Worm (Caenorhabditis elegans): Measurements from ENCODE around the gene Y37D8A.3.
A peak's percentile ranks its signal among the peaks of the same experiment; 100 is the strongest.

The Y37D8A.3 gene

DNA sequence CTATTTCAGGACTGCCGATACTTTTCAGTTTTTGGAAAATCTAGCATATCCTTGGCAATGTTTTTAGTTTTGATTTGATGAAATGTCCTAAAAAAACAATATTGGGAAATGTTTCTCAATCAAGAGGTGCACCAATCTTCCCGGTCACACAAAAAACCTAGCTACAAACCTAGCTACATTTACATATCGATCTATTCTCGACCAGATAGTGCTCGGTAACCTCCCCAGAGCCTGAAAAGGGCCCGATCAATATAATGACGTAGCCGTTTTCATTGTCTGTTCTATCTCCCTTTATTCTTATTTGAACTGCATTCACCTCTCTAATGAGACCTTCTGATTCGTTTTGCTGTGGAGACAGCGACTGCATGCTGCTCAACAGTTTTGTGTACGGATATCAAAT lies 21.4 kb upstream of the Y37D8A.3 start, which contains the start of gene BE10.3:
BE10.3 (plus strand) TSS at position 301 of the 400 bp plus-strand sequence.
- TF ChIP-seq gmeb-1 (tag; optimal IDR thresholded peaks at IDR 0.05) (no peak), sma-9 (GFP tag; optimal IDR thresholded peaks at IDR 0.05) (no peak), sma-9 (tag; optimal IDR thresholded peaks at IDR 0.05) (no peak)

DNA sequence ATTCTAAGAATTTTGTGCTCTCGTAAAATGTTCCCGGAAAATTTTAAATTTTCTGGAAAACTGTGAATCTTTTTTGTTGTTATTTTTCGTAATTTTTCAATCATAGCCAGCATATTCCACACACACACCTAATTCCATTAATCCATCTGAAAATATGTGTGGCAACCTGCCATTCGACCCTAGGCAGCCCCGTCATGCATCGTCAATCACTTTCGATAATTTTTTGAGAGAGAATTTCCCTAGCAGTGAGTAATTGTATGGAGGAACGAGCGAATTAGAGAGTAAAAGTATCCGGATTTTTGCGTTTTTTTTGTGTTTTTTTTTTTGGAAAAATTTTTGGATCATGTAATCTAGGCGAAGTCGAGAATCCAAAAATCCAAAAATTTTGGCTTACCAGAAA lies 16.0 kb upstream of the Y37D8A.3 start, which contains the start of gene BE10.4:
BE10.4 (plus strand) TSS at position 301 of the 400 bp plus-strand sequence.
- TF ChIP-seq alr-1 (tag; optimal IDR thresholded peaks at IDR 0.05) = no peak
- no peak for TF ChIP-seq nhr-25 (tag; optimal IDR thresholded peaks at IDR 0.05)
- no peak for TF ChIP-seq sma-3 (GFP tag; optimal IDR thresholded peaks at IDR 0.05)
- no peak for TF ChIP-seq ztf-4 (tag; optimal IDR thresholded peaks at IDR 0.05)
- no peak for TF ChIP-seq nhr-11 (tag; optimal IDR thresholded peaks at IDR 0.05)
- TF ChIP-seq mab-5 (tag; optimal IDR thresholded peaks at IDR 0.05) = no peak
- TF ChIP-seq ceh-16 (tag; optimal IDR thresholded peaks at IDR 0.05) = no peak
- no peak for TF ChIP-seq lin-39 (tag; optimal IDR thresholded peaks at IDR 0.05)
- TF ChIP-seq ama-1 (optimal IDR thresholded peaks at IDR 0.05) = no peak

DNA sequence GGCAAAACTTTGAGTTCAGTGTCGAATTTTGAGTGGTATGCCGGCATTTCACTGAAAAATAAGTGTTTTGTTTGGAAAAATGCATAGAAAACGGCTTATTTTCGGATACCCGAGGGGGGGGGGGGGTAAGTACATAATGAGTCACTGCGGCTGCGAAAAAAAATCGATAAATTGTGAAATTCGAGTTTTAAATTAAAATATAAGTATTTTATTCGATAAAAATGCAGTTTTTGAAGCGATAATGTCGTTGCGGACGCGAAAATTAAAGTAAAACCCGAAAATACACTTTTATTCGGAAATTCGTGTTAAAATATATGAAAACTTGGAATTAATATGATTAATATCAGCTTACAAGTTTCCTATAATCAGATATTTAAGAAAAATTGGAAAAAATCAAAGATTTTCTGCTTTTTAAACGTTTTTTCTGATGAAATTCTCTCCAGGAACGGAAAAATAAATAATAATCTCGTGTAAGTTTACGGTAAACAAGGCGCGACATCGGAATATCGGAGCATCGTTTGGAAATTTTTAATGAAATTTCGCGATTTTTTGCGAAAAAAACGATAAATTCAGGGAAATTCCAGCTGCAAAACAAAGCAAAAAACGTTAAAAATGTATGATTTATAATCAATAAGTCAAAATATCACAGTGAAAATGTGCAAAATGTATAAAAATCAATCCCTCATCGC lies 11.0 kb upstream of the Y37D8A.3 start, which contains the start of gene arx-5:
arx-5 (minus strand) TSS at position 51 of the 689 bp plus-strand sequence.
- TF ChIP-seq gmeb-1 (tag; optimal IDR thresholded peaks at IDR 0.05) (peak; percentile 31), ceh-16 (tag; optimal IDR thresholded peaks at IDR 0.05) (no peak), egl-27 (tag; optimal IDR thresholded peaks at IDR 0.05) (no peak), nhr-12 (tag; optimal IDR thresholded peaks at IDR 0.05) (no peak), C34F6.9 (tag; optimal IDR thresholded peaks at IDR 0.05) (peak; percentile 33), ceh-82 (tag; optimal IDR thresholded peaks at IDR 0.05) (no peak), nhr-129 (tag; optimal IDR thresholded peaks at IDR 0.05) (no peak), sem-4 (tag; optimal IDR thresholded peaks at IDR 0.05) (peak; percentile 4), ama-1 (optimal IDR thresholded peaks at IDR 0.05) (peak; percentile 11), nhr-23 (tag; optimal IDR thresholded peaks at IDR 0.05) (no peak), mdl-1 (tag; optimal IDR thresholded peaks at IDR 0.05) (no peak), R02D3.7 (tag; optimal IDR thresholded peaks at IDR 0.05) (peak; percentile 86), lsy-2 (tag; optimal IDR thresholded peaks at IDR 0.05) (peak; percentile 19 to 44), Y55F3AM.14 (GFP tag; optimal IDR thresholded peaks at IDR 0.05) (no peak), F13H6.1 (tag; optimal IDR thresholded peaks at IDR 0.05) (no peak), ztf-1 (GFP tag; conservative IDR thresholded peaks at IDR 0.05) (no peak), unc-55 (GFP tag; optimal IDR thresholded peaks at IDR 0.05) (peak; percentile 32), ztf-11 (tag; optimal IDR thresholded peaks at IDR 0.05) (no peak), nhr-237 (tag; optimal IDR thresholded peaks at IDR 0.05) (no peak)

DNA sequence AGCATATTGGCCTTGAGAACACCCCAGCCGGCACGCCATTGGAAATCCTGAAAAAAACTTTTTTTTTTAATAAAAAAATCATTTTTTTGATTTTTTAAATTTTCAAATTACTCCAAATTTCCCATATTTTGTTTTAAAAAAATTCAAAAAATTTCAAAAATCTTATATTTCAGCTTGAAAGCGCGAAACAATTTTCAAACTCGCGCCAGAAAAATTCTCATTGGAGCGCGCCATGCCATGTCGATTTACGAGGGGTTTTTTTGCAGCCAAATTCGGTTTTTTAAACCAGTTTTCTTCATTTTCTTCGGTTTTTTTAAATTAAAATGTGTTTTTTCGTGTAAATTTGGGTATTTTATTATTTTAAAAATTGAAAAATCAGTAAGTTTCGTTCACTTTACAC lies 10.0 kb upstream of the Y37D8A.3 start:
- TF ChIP-seq Y55F3AM.14 (GFP tag; optimal IDR thresholded peaks at IDR 0.05) (no peak), unc-39 (tag; optimal IDR thresholded peaks at IDR 0.05) (no peak), sma-9 (GFP tag; optimal IDR thresholded peaks at IDR 0.05) (no peak), sma-9 (tag; optimal IDR thresholded peaks at IDR 0.05) (no peak)

DNA sequence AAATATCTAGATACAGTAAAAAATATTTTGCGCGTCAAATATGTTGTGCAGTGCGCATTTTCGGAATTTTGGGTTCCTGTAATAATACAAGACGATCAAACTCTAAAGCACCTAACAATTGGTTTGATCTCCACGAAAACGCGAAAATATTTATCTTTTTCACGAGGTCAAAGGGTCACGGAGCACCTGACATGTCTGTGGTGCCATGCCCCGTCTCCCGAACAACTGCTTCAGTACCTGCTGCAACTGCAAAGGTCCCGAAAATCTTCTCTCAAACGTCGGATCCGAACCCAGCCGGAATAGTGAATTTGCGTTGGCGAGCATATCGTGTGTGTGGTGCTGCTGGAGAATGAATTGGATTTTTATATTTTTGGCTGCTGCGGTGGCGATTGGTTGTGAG lies 9.3 kb upstream of the Y37D8A.3 start, which contains the start of the genes Y37D8A.2 and Y37D8A.25:
Y37D8A.2 (plus strand) TSS at position 285 of the 400 bp plus-strand sequence.
Y37D8A.25 (minus strand) TSS at position 345 of the 400 bp plus-strand sequence.
- TF ChIP-seq nhr-129 (tag; optimal IDR thresholded peaks at IDR 0.05) (peak; percentile 1), ceh-82 (tag; optimal IDR thresholded peaks at IDR 0.05) (no peak)

DNA sequence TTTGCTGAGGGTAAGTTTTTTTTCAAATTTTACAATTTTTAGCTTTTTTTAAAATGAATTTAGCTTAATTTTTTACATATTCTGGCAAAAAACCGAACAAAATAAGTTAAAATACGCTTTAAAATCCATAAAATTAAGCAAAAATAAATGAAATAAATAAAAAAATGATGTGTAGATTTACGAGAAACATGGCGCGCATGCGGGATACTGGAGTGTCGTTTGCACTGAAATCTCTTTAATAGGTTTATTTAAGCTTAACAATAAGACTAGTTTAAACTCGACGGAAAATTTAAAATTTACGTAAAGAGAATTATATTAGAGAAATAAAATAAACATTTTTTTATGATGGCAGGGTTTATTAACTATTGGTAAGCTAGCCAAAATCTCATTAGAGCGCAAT lies 7.8 kb upstream of the Y37D8A.3 start:
- TF ChIP-seq nhr-129 (tag; optimal IDR thresholded peaks at IDR 0.05) (no peak), mdl-1 (tag; optimal IDR thresholded peaks at IDR 0.05) (no peak), unc-55 (GFP tag; optimal IDR thresholded peaks at IDR 0.05) (peak; percentile 46), lin-13 (GFP tag; optimal IDR thresholded peaks at IDR 0.05) (peak; percentile 3), nhr-21 (tag; optimal IDR thresholded peaks at IDR 0.05) (no peak), ztf-11 (tag; optimal IDR thresholded peaks at IDR 0.05) (no peak), lsy-2 (tag; optimal IDR thresholded peaks at IDR 0.05) (peak in 1 of 2 experiments; percentile 47)
